Worm (Caenorhabditis elegans) whole organism, L2 larva: ENCODE data around the gene odr-3.

Source experiments
- F13H6.1 ChIP-seq: sonication (generic microtip); optimal IDR thresholded peaks from 2 replicates; lab custom pipeline; 2016; ENCODE audit warnings: missing genetic modification characterization, missing compliant biosample characterization
- blmp-1 ChIP-seq: sonication (generic microtip); optimal IDR thresholded peaks from 2 replicates; lab custom pipeline; 2017; ENCODE audit warnings: missing genetic modification characterization, mild to moderate bottlenecking, missing compliant biosample characterization, antibody characterized with exemption, moderate library complexity; ENCODE audit not compliant: insufficient read depth
- dmd-4 ChIP-seq: sonication (generic microtip); optimal IDR thresholded peaks from 2 replicates; lab custom pipeline; 2017; ENCODE audit warnings: missing biosample characterization, missing genetic modification characterization
- nhr-11 ChIP-seq: fragments of 150-350 bp; optimal IDR thresholded peaks from 2 replicates; lab custom pipeline; 2014; ENCODE audit warnings: missing biosample characterization, missing genetic modification characterization
- nhr-237 ChIP-seq: fragments of 150-350 bp; optimal IDR thresholded peaks from 2 replicates; lab custom pipeline; 2014; ENCODE audit warnings: missing biosample characterization, missing genetic modification characterization
- nhr-6 ChIP-seq: fragments of 150-350 bp; optimal IDR thresholded peaks from 2 replicates; lab custom pipeline; 2014; ENCODE audit warnings: missing biosample characterization, missing genetic modification characterization
- skn-1 ChIP-seq: sonication (generic microtip); optimal IDR thresholded peaks from 2 replicates; lab custom pipeline; 2017; ENCODE audit warnings: missing biosample characterization, missing genetic modification characterization
- snpc-4 ChIP-seq: fragments of 150-350 bp; optimal IDR thresholded peaks from 2 replicates; lab custom pipeline; 2014; ENCODE audit warnings: missing biosample characterization, missing genetic modification characterization
- unc-62 ChIP-seq: fragments of 150-350 bp; optimal IDR thresholded peaks from 2 replicates; lab custom pipeline; 2014; ENCODE audit warnings: missing biosample characterization, missing genetic modification reagents, missing genetic modification characterization
- ztf-11 ChIP-seq: sonication (generic microtip); optimal IDR thresholded peaks from 2 replicates; lab custom pipeline; 2017; ENCODE audit warnings: missing biosample characterization, missing genetic modification characterization
- ztf-4 ChIP-seq: fragments of 150-350 bp; optimal IDR thresholded peaks from 2 replicates; lab custom pipeline; 2014; ENCODE audit warnings: missing biosample characterization, missing genetic modification characterization

DNA sequence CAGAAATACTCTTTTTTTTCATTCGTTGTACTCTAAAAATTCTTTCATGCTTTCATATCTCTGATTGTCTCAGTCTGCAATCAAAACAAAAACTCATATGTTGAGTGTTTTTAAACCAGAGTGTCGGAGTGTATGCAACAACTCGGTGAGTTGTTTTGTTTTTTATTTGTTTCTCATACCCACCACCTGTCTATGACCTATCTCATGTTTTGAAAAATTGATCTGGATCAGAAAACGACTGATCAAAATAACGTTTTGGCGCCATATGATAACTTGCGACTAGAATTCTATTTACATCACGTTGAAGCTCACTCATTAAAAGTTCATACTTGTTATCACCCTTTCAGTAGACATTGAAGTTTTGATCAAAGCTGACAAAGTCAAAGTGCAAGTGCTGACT lies 49.4 kb upstream of the odr-3 start:
- TF ChIP-seq nhr-6 (tag; lab: Kevin White, UChicago) (no peak), skn-1 (tag; lab: Kevin White, UChicago) (no peak), ztf-4 (tag; lab: Kevin White, UChicago) (no peak), dmd-4 (tag; lab: Kevin White, UChicago) (no peak), snpc-4 (no peak), blmp-1 (tag; lab: Kevin White, UChicago) (no peak), nhr-237 (tag; lab: Kevin White, UChicago) (no peak), unc-62 (GFP tag; lab: Kevin White, UChicago) (no peak), nhr-11 (tag; lab: Kevin White, UChicago) (no peak), ztf-11 (tag; lab: Kevin White, UChicago) (no peak), F13H6.1 (tag; lab: Kevin White, UChicago) (no peak)
